Worm (Caenorhabditis elegans) whole organism, L3 larva: ENCODE results near the gene sra-33.

Experiments used
- ZK546.5 ChIP-seq: sonication (generic microtip); optimal IDR thresholded peaks from 2 replicates; lab custom pipeline; 2017; ENCODE audit warnings: missing biosample characterization, missing genetic modification characterization
- ceh-82 ChIP-seq: fragments of 150-350 bp; optimal IDR thresholded peaks from 2 replicates; lab custom pipeline; 2014; ENCODE audit warnings: missing biosample characterization, missing genetic modification characterization
- egl-27 ChIP-seq: sonication (generic microtip); optimal IDR thresholded peaks from 4 replicates; lab custom pipeline; 2017; ENCODE audit warnings: missing biosample characterization, missing genetic modification reagents, missing genetic modification characterization
- elt-3 ChIP-seq, 3 experiments: fragments of 150-350 bp in 1 of 3; sonication (generic microtip) in 2 of 3; optimal IDR thresholded peaks; 2 replicates in 2 of 3; 4 replicates in 1 of 3; lab custom pipeline; 2014 to 2017; ENCODE audit warnings: missing biosample characterization in 3 of 3, missing genetic modification characterization in 3 of 3
- jun-1 ChIP-seq: fragments of 150-350 bp; optimal IDR thresholded peaks from 2 replicates; lab custom pipeline; 2014; ENCODE audit warnings: missing biosample characterization, missing genetic modification reagents, missing genetic modification characterization
- nhr-28 ChIP-seq: fragments of 150-350 bp; optimal IDR thresholded peaks from 2 replicates; lab custom pipeline; 2014; ENCODE audit warnings: missing biosample characterization, missing genetic modification characterization
- nhr-76 ChIP-seq: fragments of 150-350 bp; sonication (generic microtip); optimal IDR thresholded peaks from 5 replicates; lab custom pipeline; 2014; ENCODE audit warnings: missing biosample characterization, missing genetic modification characterization
- nhr-77 ChIP-seq: fragments of 150-350 bp; optimal IDR thresholded peaks from 2 replicates; lab custom pipeline; 2014; ENCODE audit warnings: missing biosample characterization, missing genetic modification characterization
- snpc-4 ChIP-seq: fragments of 150-350 bp; optimal IDR thresholded peaks from 2 replicates; lab custom pipeline; 2014; ENCODE audit warnings: missing biosample characterization, missing genetic modification characterization
- unc-39 ChIP-seq: sonication (generic microtip); optimal IDR thresholded peaks from 4 replicates; lab custom pipeline; 2017; ENCODE audit warnings: missing biosample characterization, missing genetic modification characterization
- zag-1 ChIP-seq: fragments of 150-350 bp; optimal IDR thresholded peaks from 2 replicates; lab custom pipeline; 2014; ENCODE audit warnings: missing biosample characterization, missing genetic modification characterization

DNA sequence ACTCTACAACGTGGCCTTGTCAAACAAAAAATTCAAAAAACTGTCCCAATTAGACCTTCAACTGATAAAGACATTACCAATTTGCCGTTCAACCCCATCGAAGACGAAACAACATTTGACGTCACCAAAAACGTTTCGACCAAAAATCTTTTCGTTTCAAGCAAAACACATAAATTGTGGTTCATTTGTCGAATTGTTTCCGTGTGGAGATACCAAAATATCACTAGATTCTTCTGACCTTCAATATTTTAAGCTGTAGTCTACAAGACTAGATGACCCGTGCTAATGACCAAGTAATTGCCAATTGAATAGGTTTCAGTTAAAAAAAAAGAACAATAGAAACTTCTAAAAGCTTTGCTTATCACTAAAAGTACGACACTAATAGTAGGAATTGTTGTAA is 11.4 kb upstream of the sra-33 start:
- TF ChIP-seq zag-1 (no peak), unc-39 (tag; lab: Kevin White, UChicago) (no peak), egl-27 (tag; lab: Kevin White, UChicago) (no peak), nhr-76 (no peak), nhr-28 (tag; lab: Kevin White, UChicago) (no peak), jun-1 (tag; lab: Kevin White, UChicago) (no peak), ZK546.5 (tag; lab: Kevin White, UChicago) (no peak), nhr-77 (tag; lab: Kevin White, UChicago) (no peak), ceh-82 (tag; lab: Kevin White, UChicago) (no peak), elt-3 (tag; optimal IDR thresholded peaks at IDR 0.05; lab: Kevin White, UChicago) (no peak), snpc-4 (no peak)
